Worm (Caenorhabditis elegans): ENCODE data around the gene F59A1.6.
A peak's percentile ranks its signal among the peaks of the same experiment; 100 is the strongest.

F59A1.6 gene

ce11 chrV:17684857-17685256, at the start of gene F59A1.6, which contains the start of gene F59A1.16:
TSS of gene F59A1.6 (plus strand) at chrV:17685141.
TSS of gene F59A1.16 (minus strand) at chrV:17684957.
- no peak for TF ChIP-seq B0035.1 (tag; optimal IDR thresholded peaks at IDR 0.05)
- TF ChIP-seq ekl-4 (GFP tag; IDR thresholded peaks at IDR 0.05): no peak
- TF ChIP-seq dpff-1 (tag; optimal IDR thresholded peaks at IDR 0.05): no peak
- no peak for TF ChIP-seq dpl-1 (GFP tag; optimal IDR thresholded peaks at IDR 0.05)
- no peak for TF ChIP-seq athp-1 (tag; optimal IDR thresholded peaks at IDR 0.05)
- TF ChIP-seq K12H6.12 (tag; optimal IDR thresholded peaks at IDR 0.05): no peak
- TF ChIP-seq Y56A3A.18 (GFP tag; IDR thresholded peaks at IDR 0.05): no peak
- no peak for TF ChIP-seq lsl-1 (GFP tag; optimal IDR thresholded peaks at IDR 0.05)
- TF ChIP-seq F37B4.10 (GFP tag; IDR thresholded peaks at IDR 0.05): no peak

ce11 chrV:17650427-17650826, 34.5 kb upstream of the F59A1.6 start, which contains the start of gene fbxa-192:
TSS of gene fbxa-192 (minus strand) at chrV:17650527.
- TF ChIP-seq B0261.1 (tag; optimal IDR thresholded peaks at IDR 0.05) (no peak), F23B12.7 (tag; optimal IDR thresholded peaks at IDR 0.05; ENCODE audit: insufficient read depth) (no peak), lin-54 (GFP tag; optimal IDR thresholded peaks at IDR 0.05) (no peak), nhr-27 (tag; optimal IDR thresholded peaks at IDR 0.05) (no peak), sdz-38 (tag; optimal IDR thresholded peaks at IDR 0.05) (no peak)

ce11 chrV:17655205-17655604, 29.7 kb upstream of the F59A1.6 start:
- TF ChIP-seq aptf-2 (GFP tag; conservative IDR thresholded peaks at IDR 0.05): no peak
- no peak for TF ChIP-seq F10E7.11 (tag; optimal IDR thresholded peaks at IDR 0.05)
- no peak for TF ChIP-seq attf-3 (GFP tag; conservative IDR thresholded peaks at IDR 0.05)
- TF ChIP-seq F52B5.7 (tag; optimal IDR thresholded peaks at IDR 0.05): no peak
- TF ChIP-seq ama-1 (optimal IDR thresholded peaks at IDR 0.05): no peak
- no peak for TF ChIP-seq ama-1 (GFP tag; optimal IDR thresholded peaks at IDR 0.05)
- TF ChIP-seq Y79H2A.3 (GFP tag; conservative IDR thresholded peaks at IDR 0.05): no peak
- no peak for TF ChIP-seq snpc-4 (GFP tag; optimal IDR thresholded peaks at IDR 0.05)
- TF ChIP-seq snpc-4 (tag; optimal IDR thresholded peaks at IDR 0.05): no peak
- TF ChIP-seq sea-2 (GFP tag; IDR thresholded peaks at IDR 0.05): no peak
- TF ChIP-seq K12H6.12 (tag; optimal IDR thresholded peaks at IDR 0.05): no peak
- no peak for TF ChIP-seq snpc-3.4 (tag; optimal IDR thresholded peaks at IDR 0.05)
- TF ChIP-seq lsl-1 (GFP tag; optimal IDR thresholded peaks at IDR 0.05): peak; percentile 75
- TF ChIP-seq hmg-20 (GFP tag; IDR thresholded peaks at IDR 0.05): no peak
- no peak for TF ChIP-seq nfya-1 (tag; optimal IDR thresholded peaks at IDR 0.05; ENCODE audit: borderline replicate concordance, insufficient read depth)
- no peak for TF ChIP-seq madf-10 (tag; optimal IDR thresholded peaks at IDR 0.05)
- no peak for TF ChIP-seq ztf-25 (GFP tag; IDR thresholded peaks at IDR 0.05)
- TF ChIP-seq F57C9.4 (tag; optimal IDR thresholded peaks at IDR 0.05): no peak
- TF ChIP-seq atf-7 (tag; optimal IDR thresholded peaks at IDR 0.05): no peak
- no peak for TF ChIP-seq F22D6.2 (tag; optimal IDR thresholded peaks at IDR 0.05)
- TF ChIP-seq F49E8.2 (tag; optimal IDR thresholded peaks at IDR 0.05; ENCODE audit: insufficient read depth): peak; percentile 2
- peak; percentile 64 for TF ChIP-seq madf-6 (GFP tag; IDR thresholded peaks at IDR 0.05)
- no peak for TF ChIP-seq rpc-1 (optimal IDR thresholded peaks at IDR 0.05)
- no peak for TF ChIP-seq rpc-1 (tag; optimal IDR thresholded peaks at IDR 0.05)
- TF ChIP-seq nfyb-1 (GFP tag; IDR thresholded peaks at IDR 0.05): no peak
- no peak for TF ChIP-seq F37B4.10 (GFP tag; IDR thresholded peaks at IDR 0.05)
- TF ChIP-seq lin-54 (GFP tag; optimal IDR thresholded peaks at IDR 0.05): no peak
- TF ChIP-seq madf-8 (GFP tag; conservative IDR thresholded peaks at IDR 0.05): no peak
- peak; percentile 48; the same call in 1 of the 2 replicates for TF ChIP-seq D2030.7 (GFP tag; IDR thresholded peaks at IDR 0.05)
- no peak for TF ChIP-seq mxl-1 (tag; optimal IDR thresholded peaks at IDR 0.05)
- TF ChIP-seq T07F8.4 (tag; optimal IDR thresholded peaks at IDR 0.05): no peak
- TF ChIP-seq Y53G8AR.9 (GFP tag; conservative IDR thresholded peaks at IDR 0.05): no peak
- TF ChIP-seq ZK185.1 (tag; optimal IDR thresholded peaks at IDR 0.05; ENCODE audit: poor library complexity, severe bottlenecking): no peak
- TF ChIP-seq repo-1 (tag; optimal IDR thresholded peaks at IDR 0.05): no peak
- TF ChIP-seq egl-18 (GFP tag; IDR thresholded peaks at IDR 0.05): no peak
- no peak for TF ChIP-seq Y67H2A.10 (GFP tag; conservative IDR thresholded peaks at IDR 0.05)
- no peak for TF ChIP-seq hlh-26 (GFP tag; conservative IDR thresholded peaks at IDR 0.05)
